Worm (Caenorhabditis elegans) whole organism, mixed stage, embryonic: ENCODE data around the gene fat-1.

Experiments used
- M03D4.4 ChIP-seq: sonication (generic microtip); optimal IDR thresholded peaks from 2 replicates; lab custom pipeline; 2017; ENCODE audit warnings: mild to moderate bottlenecking, missing genetic modification characterization, missing compliant biosample characterization
- blmp-1 ChIP-seq: fragments of 150-350 bp; optimal IDR thresholded peaks from 2 replicates; lab custom pipeline; 2014; ENCODE audit warnings: missing biosample characterization, missing genetic modification characterization
- ceh-39 ChIP-seq: fragments of 150-350 bp; optimal IDR thresholded peaks from 2 replicates; lab custom pipeline; 2014; ENCODE audit warnings: missing biosample characterization, missing genetic modification characterization
- ceh-43 ChIP-seq: fragments of 200-800 bp; sonication (Bioruptor generic); optimal IDR thresholded peaks from 2 replicates; lab custom pipeline; 2018; ENCODE audit warnings: mild to moderate bottlenecking, missing genetic modification characterization, moderate library complexity, missing compliant biosample characterization
- ceh-83 ChIP-seq: fragments of 200-800 bp; sonication (Bioruptor generic); optimal IDR thresholded peaks from 2 replicates; lab custom pipeline; 2018; ENCODE audit warnings: mild to moderate bottlenecking, missing genetic modification characterization, missing compliant biosample characterization
- ces-1 ChIP-seq: fragments of 150-350 bp; optimal IDR thresholded peaks from 2 replicates; lab custom pipeline; 2014; ENCODE audit warnings: missing biosample characterization, missing genetic modification reagents, missing genetic modification characterization
- cnd-1 ChIP-seq: fragments of 200-800 bp; sonication (Bioruptor generic); optimal IDR thresholded peaks from 2 replicates; lab custom pipeline; 2018; ENCODE audit warnings: mild to moderate bottlenecking, missing genetic modification characterization, missing compliant biosample characterization
- elt-1 ChIP-seq: sonication (generic microtip); optimal IDR thresholded peaks from 2 replicates; lab custom pipeline; 2017; ENCODE audit warnings: missing genetic modification characterization, mild to moderate bottlenecking, missing compliant biosample characterization, antibody characterized with exemption, moderate library complexity, borderline replicate concordance; ENCODE audit not compliant: insufficient read depth
- elt-3 ChIP-seq: fragments of 150-350 bp; optimal IDR thresholded peaks from 2 replicates; lab custom pipeline; 2014; ENCODE audit warnings: missing biosample characterization, missing genetic modification characterization
- flh-1 ChIP-seq: fragments of 200-800 bp; sonication (Bioruptor generic); optimal IDR thresholded peaks from 2 replicates; lab custom pipeline; 2018; ENCODE audit warnings: mild to moderate bottlenecking, missing genetic modification characterization, moderate library complexity, missing compliant biosample characterization
- ham-2 ChIP-seq: fragments of 200-800 bp; sonication (Bioruptor generic); optimal IDR thresholded peaks from 2 replicates; lab custom pipeline; 2018; ENCODE audit warnings: mild to moderate bottlenecking, missing genetic modification characterization, missing compliant biosample characterization
- hlh-1 ChIP-seq: fragments of 150-350 bp; optimal IDR thresholded peaks from 2 replicates; lab custom pipeline; 2014; ENCODE audit warnings: missing biosample characterization, missing genetic modification reagents, missing genetic modification characterization
- lin-13 ChIP-seq: fragments of 150-350 bp; optimal IDR thresholded peaks from 2 replicates; lab custom pipeline; 2014; ENCODE audit warnings: missing biosample characterization, missing genetic modification characterization
- lin-32 ChIP-seq: fragments of 200-800 bp; sonication (Bioruptor generic); optimal IDR thresholded peaks from 2 replicates; lab custom pipeline; 2018; ENCODE audit warnings: mild to moderate bottlenecking, missing genetic modification characterization, missing compliant biosample characterization
- lsy-2 ChIP-seq: fragments of 150-350 bp; optimal IDR thresholded peaks from 2 replicates; lab custom pipeline; 2014; ENCODE audit warnings: missing biosample characterization, missing genetic modification characterization
- mep-1 ChIP-seq: fragments of 150-350 bp; optimal IDR thresholded peaks from 2 replicates; lab custom pipeline; 2017; ENCODE audit warnings: missing biosample characterization, missing genetic modification reagents, missing genetic modification characterization, inconsistent platforms
- mls-2 ChIP-seq: sonication (generic microtip); optimal IDR thresholded peaks from 2 replicates; lab custom pipeline; 2016; ENCODE audit warnings: mild to moderate bottlenecking, missing genetic modification characterization, moderate library complexity, missing compliant biosample characterization
- nhr-12 ChIP-seq: fragments of 150-350 bp; optimal IDR thresholded peaks from 2 replicates; lab custom pipeline; 2014; ENCODE audit warnings: missing biosample characterization, missing genetic modification characterization
- nhr-237 ChIP-seq: fragments of 150-350 bp; optimal IDR thresholded peaks from 2 replicates; lab custom pipeline; 2014; ENCODE audit warnings: missing biosample characterization, missing genetic modification characterization
- nhr-28 ChIP-seq: fragments of 150-350 bp; optimal IDR thresholded peaks from 2 replicates; lab custom pipeline; 2014; ENCODE audit warnings: missing biosample characterization, missing genetic modification characterization
- nhr-76 ChIP-seq: sonication (generic microtip); optimal IDR thresholded peaks from 2 replicates; lab custom pipeline; 2017; ENCODE audit warnings: missing biosample characterization, missing genetic modification characterization
- pha-4 ChIP-seq: fragments of 150-350 bp; optimal IDR thresholded peaks from 2 replicates; lab custom pipeline; 2018; ENCODE audit warnings: missing biosample characterization, missing genetic modification reagents, missing genetic modification characterization
- sem-2 ChIP-seq: fragments of 200-800 bp; sonication (Bioruptor generic); optimal IDR thresholded peaks from 2 replicates; lab custom pipeline; 2018; ENCODE audit warnings: mild to moderate bottlenecking, missing genetic modification characterization, missing compliant biosample characterization
- snpc-4 ChIP-seq: fragments of 150-350 bp; optimal IDR thresholded peaks from 2 replicates; lab custom pipeline; 2014; ENCODE audit warnings: missing biosample characterization, missing genetic modification characterization
- sptf-1 ChIP-seq: sonication (generic microtip); optimal IDR thresholded peaks from 2 replicates; lab custom pipeline; 2017; ENCODE audit warnings: mild to moderate bottlenecking, missing genetic modification characterization, moderate library complexity, missing compliant biosample characterization
- tbx-8 ChIP-seq: fragments of 200-800 bp; sonication (Bioruptor generic); optimal IDR thresholded peaks from 2 replicates; lab custom pipeline; 2018; ENCODE audit warnings: mild to moderate bottlenecking, missing genetic modification characterization, moderate library complexity, missing compliant biosample characterization
- unc-120 ChIP-seq: sonication (generic microtip); optimal IDR thresholded peaks from 2 replicates; lab custom pipeline; 2017; ENCODE audit warnings: missing genetic modification characterization, missing compliant biosample characterization; ENCODE audit not compliant: poor library complexity, severe bottlenecking
- unc-62 ChIP-seq: fragments of 150-350 bp; optimal IDR thresholded peaks from 2 replicates; lab custom pipeline; 2014; ENCODE audit warnings: missing biosample characterization, missing genetic modification reagents, missing genetic modification characterization
- zip-8 ChIP-seq: fragments of 150-350 bp; optimal IDR thresholded peaks from 2 replicates; lab custom pipeline; 2014; ENCODE audit warnings: missing biosample characterization, missing genetic modification characterization
- ztf-11 ChIP-seq: fragments of 150-350 bp; optimal IDR thresholded peaks from 2 replicates; lab custom pipeline; 2014; ENCODE audit warnings: missing biosample characterization, missing genetic modification characterization

Gene fat-1

DNA sequence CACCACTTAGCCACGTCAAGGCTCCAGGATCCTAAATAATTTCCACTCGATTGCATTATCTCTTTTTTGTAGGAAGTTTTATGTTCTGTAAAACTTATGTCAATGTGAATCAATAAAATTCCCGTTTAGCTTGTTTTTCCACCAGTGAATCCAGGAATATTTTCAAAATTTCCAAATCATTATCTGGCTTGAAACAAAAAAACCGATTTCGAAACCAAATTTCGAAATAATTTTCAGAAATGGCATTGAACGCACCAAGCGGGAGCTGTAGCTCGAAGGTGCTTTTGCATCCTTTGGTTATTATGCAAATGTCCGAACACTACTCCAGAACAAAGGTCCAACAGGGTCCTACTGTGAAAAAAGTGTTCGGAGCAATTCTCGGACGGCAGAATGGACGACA lies 14.9 kb upstream of the fat-1 start, which contains the start of gene csn-6:
Gene csn-6, plus strand, starts transcription at position 234 of the 400 bp plus-strand sequence.
- TF ChIP-seq M03D4.4 (tag; lab: Kevin White, UChicago) (no peak), nhr-76 (tag; lab: Kevin White, UChicago) (no peak), unc-62 (GFP tag; lab: Kevin White, UChicago) (no peak), nhr-12 (tag; lab: Kevin White, UChicago) (no peak), pha-4 (no peak), cnd-1 (tag; lab: Kevin White, UChicago) (no peak), elt-1 (tag; lab: Kevin White, UChicago) (no peak), tbx-8 (GFP tag; lab: Kevin White, UChicago) (no peak)
- TF ChIP-seq, all 35 proteins: peak for 0

- TF ChIP-seq tbx-8 (GFP tag; lab: Kevin White, UChicago): no peak
- no peak for TF ChIP-seq snpc-4 (tag; lab: Kevin White, UChicago)
- TF ChIP-seq lin-32 (GFP tag; lab: Kevin White, UChicago): no peak
- TF ChIP-seq blmp-1 (tag; lab: Kevin White, UChicago): no peak
- TF ChIP-seq nhr-12 (tag; lab: Kevin White, UChicago): no peak
- no peak for TF ChIP-seq sem-2
- no peak for TF ChIP-seq mep-1 (tag; lab: Kevin White, UChicago)
- no peak for TF ChIP-seq elt-1 (tag; lab: Kevin White, UChicago)
- no peak for TF ChIP-seq cnd-1 (tag; lab: Kevin White, UChicago)
- no peak for TF ChIP-seq nhr-28
- TF ChIP-seq elt-3 (tag; lab: Kevin White, UChicago): no peak
- no peak for TF ChIP-seq ztf-11 (tag; lab: Kevin White, UChicago)
- no peak for TF ChIP-seq ham-2 (GFP tag; lab: Kevin White, UChicago)
- no peak for TF ChIP-seq mls-2 (tag; lab: Kevin White, UChicago)
- no peak for TF ChIP-seq hlh-1
- TF ChIP-seq M03D4.4 (tag; lab: Kevin White, UChicago): no peak
- no peak for TF ChIP-seq unc-62 (GFP tag; lab: Kevin White, UChicago)
These were observed 12.0 kb upstream of the fat-1 start, which contains the start of gene Y67H2A.7 for ce11 chrIV:13303442-13303841. Gene Y67H2A.7 (plus strand): TSS chrIV:13303742.

DNA sequence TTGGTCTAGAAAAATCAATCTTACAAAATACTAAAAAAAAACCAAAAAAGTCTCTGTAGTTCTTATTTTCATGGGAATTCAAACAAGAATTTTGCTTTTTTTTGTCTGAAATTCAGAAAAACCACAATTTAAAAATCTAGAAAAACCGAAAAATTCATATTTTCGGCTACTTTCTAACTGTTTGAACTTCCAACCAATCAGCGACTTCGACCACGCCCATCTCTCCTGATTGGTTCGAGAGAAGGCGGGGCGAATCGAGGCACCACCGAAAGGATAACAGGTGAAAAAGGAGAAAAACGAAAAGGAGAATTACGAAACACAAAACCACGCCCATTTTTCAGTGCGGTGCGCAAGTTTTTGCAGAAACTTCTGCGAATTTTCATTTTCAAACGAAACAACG lies 10.7 kb upstream of the fat-1 start:
- TF ChIP-seq pha-4 (no peak), lsy-2 (no peak), ceh-83 (no peak), zip-8 (tag; lab: Kevin White, UChicago) (no peak), tbx-8 (GFP tag; lab: Kevin White, UChicago) (no peak), sptf-1 (tag; lab: Kevin White, UChicago) (no peak), nhr-12 (tag; lab: Kevin White, UChicago) (no peak), ces-1 (GFP tag; lab: Kevin White, UChicago) (no peak), mep-1 (tag; lab: Kevin White, UChicago) (no peak), nhr-76 (tag; lab: Kevin White, UChicago) (no peak), blmp-1 (tag; lab: Kevin White, UChicago) (no peak), flh-1 (GFP tag; lab: Kevin White, UChicago) (no peak), elt-3 (tag; lab: Kevin White, UChicago) (no peak), sem-2 (no peak), cnd-1 (tag; lab: Kevin White, UChicago) (no peak), hlh-1 (no peak), ceh-43 (no peak), ceh-39 (tag; lab: Kevin White, UChicago) (no peak), unc-120 (tag; lab: Kevin White, UChicago) (no peak)

- TF ChIP-seq nhr-237: no peak
- no peak for TF ChIP-seq ceh-43
- no peak for TF ChIP-seq nhr-76 (tag; lab: Kevin White, UChicago)
- TF ChIP-seq lin-13 (tag; lab: Kevin White, UChicago): no peak
- TF ChIP-seq snpc-4 (tag; lab: Kevin White, UChicago): no peak
These were observed 5.8 kb upstream of the fat-1 start for ce11 chrIV:13309636-13310035.

- TF ChIP-seq elt-3 (tag; lab: Kevin White, UChicago) (no peak), hlh-1 (peak; percentile 30)
These were observed 4.0 kb upstream of the fat-1 start for ce11 chrIV:13311331-13312034.
